Fruit fly (Drosophila melanogaster): Measurements from ENCODE around the gene CG46460.

- TF ChIP-seq CG16779 (tag; optimal IDR thresholded peaks at IDR 0.05) (no peak), Sox15 (GFP tag; optimal IDR thresholded peaks at IDR 0.05) (no peak), Eip93F (GFP tag; optimal IDR thresholded peaks at IDR 0.05) (no peak), Smox (GFP tag; optimal IDR thresholded peaks at IDR 0.05) (no peak), CG8119 (GFP tag; IDR thresholded peaks at IDR 0.05) (no peak), CG6792 (GFP tag; optimal IDR thresholded peaks at IDR 0.05) (no peak), Gug (GFP tag; IDR thresholded peaks at IDR 0.05) (no peak), topi (GFP tag; optimal IDR thresholded peaks at IDR 0.05) (no peak), CG4318 (GFP tag; optimal IDR thresholded peaks at IDR 0.05) (no peak)
These were observed 33.1 kb downstream of the CG46460 start, which contains the start of gene CG43367 for dm6 chr3L:4193730-4194649.
